Worm (Caenorhabditis elegans) whole organism, L2 larva: ENCODE results near the gene gst-38.

Experiments
- lin-39 ChIP-seq: fragments of 150-350 bp; optimal IDR thresholded peaks from 2 replicates; lab custom pipeline; 2014; ENCODE audit warnings: missing biosample characterization, missing genetic modification reagents, missing genetic modification characterization
- nhr-12 ChIP-seq: fragments of 150-350 bp; optimal IDR thresholded peaks from 2 replicates; lab custom pipeline; 2014; ENCODE audit warnings: missing biosample characterization, missing genetic modification characterization
- nhr-25 ChIP-seq: fragments of 150-350 bp; sonication (generic microtip); optimal IDR thresholded peaks from 3 replicates; lab custom pipeline; 2014; ENCODE audit warnings: missing biosample characterization, missing genetic modification characterization
- skn-1 ChIP-seq: sonication (generic microtip); optimal IDR thresholded peaks from 2 replicates; lab custom pipeline; 2017; ENCODE audit warnings: missing biosample characterization, missing genetic modification characterization
- unc-62 ChIP-seq: fragments of 150-350 bp; optimal IDR thresholded peaks from 2 replicates; lab custom pipeline; 2014; ENCODE audit warnings: missing biosample characterization, missing genetic modification reagents, missing genetic modification characterization

DNA sequence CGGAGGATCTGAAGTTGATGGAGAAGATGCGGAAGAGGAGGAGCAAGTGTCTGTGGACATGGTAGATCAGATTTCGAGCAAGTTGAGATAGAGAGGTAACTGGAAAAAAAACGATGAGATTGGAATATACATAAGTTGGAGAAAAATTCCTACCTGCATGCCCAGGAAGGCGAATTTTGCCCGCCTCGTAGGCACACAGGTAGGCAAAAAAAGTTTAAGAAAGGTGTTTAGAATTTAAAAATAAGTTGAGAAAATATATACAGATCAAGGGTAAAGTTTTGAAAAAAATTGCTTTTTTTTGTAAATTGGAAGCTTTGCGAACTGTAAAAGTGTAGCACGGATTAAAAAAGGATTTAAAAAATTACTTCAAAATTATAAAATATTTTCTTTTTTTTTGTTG, 36.4 kb downstream of the gst-38 start, which contains the start of gene nhr-84:
- TF ChIP-seq nhr-25 (tag; lab: Kevin White, UChicago) (no peak), skn-1 (tag; lab: Kevin White, UChicago) (no peak), unc-62 (no peak), nhr-12 (tag; lab: Kevin White, UChicago) (no peak), lin-39 (tag; lab: Kevin White, UChicago) (no peak)
